Worm (Caenorhabditis elegans) whole organism, midembryonic: Measurements from ENCODE around the gene lgc-33.
"Not testable (repeated sequence)": the region's sequence is repeated elsewhere in the genome, so short reads cannot be mapped to it uniquely, and the experiment has no call there.

Source experiments
- T22C8.4 ChIP-seq: fragments of 200-800 bp; sonication (Bioruptor generic); IDR thresholded peaks from 2 replicates; pipeline ENCODE4 v1.3.6; 2022; ENCODE audit warnings: missing genetic modification characterization, missing compliant biosample characterization
- cog-1 ChIP-seq: sonication (generic microtip); optimal IDR thresholded peaks from 2 replicates; lab custom pipeline; 2016; ENCODE audit warnings: missing genetic modification characterization, missing compliant biosample characterization
- flt-1 ChIP-seq: fragments of 200-800 bp; sonication (Bioruptor generic); IDR thresholded peaks from 2 replicates; pipeline ENCODE4 v1.3.6; 2022; ENCODE audit warnings: missing genetic modification characterization, missing compliant biosample characterization
- klf-2 ChIP-seq: fragments of 200-800 bp; sonication (Bioruptor generic); conservative IDR thresholded peaks from 2 replicates; pipeline ENCODE4 v1.3.6; 2022; ENCODE audit warnings: missing genetic modification reagents, missing genetic modification characterization, missing compliant biosample characterization
- med-1 ChIP-seq: sonication (generic microtip); optimal IDR thresholded peaks from 2 replicates; lab custom pipeline; 2017; ENCODE audit warnings: missing genetic modification characterization, mild to moderate bottlenecking, missing compliant biosample characterization, antibody characterized with exemption, missing genetic modification reagents; ENCODE audit not compliant: insufficient read depth
- ref-1 ChIP-seq: fragments of 200-800 bp; sonication (Bioruptor generic); conservative IDR thresholded peaks from 2 replicates; pipeline ENCODE4 v1.3.6; 2022; ENCODE audit warnings: missing genetic modification reagents, missing genetic modification characterization, missing compliant biosample characterization
- tab-1 ChIP-seq: fragments of 200-800 bp; sonication (Bioruptor generic); IDR thresholded peaks from 2 replicates; pipeline ENCODE4 v1.3.6; 2022; ENCODE audit warnings: missing genetic modification characterization, missing compliant biosample characterization
- ztf-23 ChIP-seq: fragments of 200-800 bp; sonication (Bioruptor generic); IDR thresholded peaks from 2 replicates; pipeline ENCODE4 v1.3.6; 2022; ENCODE audit warnings: missing genetic modification reagents, missing genetic modification characterization, missing compliant biosample characterization
- ztf-29 ChIP-seq: fragments of 200-800 bp; sonication (Bioruptor generic); IDR thresholded peaks from 2 replicates; pipeline ENCODE4 v1.3.6; 2022; ENCODE audit warnings: missing genetic modification reagents, missing genetic modification characterization, missing compliant biosample characterization

DNA sequence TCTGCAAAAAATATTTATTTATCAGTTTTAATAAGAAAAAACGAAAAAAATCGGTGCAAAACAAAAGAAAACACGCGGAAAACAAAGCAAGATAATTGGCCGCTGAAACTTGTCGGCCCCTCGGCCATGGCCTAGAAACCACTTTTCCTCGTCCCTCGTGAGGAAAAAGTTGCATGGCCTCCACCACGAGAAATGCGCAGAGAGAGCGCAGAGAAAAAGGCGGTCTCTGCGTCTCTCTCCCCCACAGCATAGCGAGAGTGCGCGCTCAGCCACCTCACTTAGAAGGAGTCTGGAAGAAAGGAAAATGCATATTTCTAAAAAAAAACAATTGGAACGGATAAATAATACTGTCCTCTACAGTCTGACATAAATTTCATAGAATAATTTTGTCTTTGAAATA, 32.0 kb upstream of the lgc-33 start:
- 0 out of 2 replicates have a peak, but pooled peaks have one; percentile 65 for TF ChIP-seq tab-1
- TF ChIP-seq T22C8.4 (GFP tag; lab: Robert Waterston, UW); ref-1; cog-1 (tag; lab: Kevin White, UChicago); med-1 (GFP tag; lab: Kevin White, UChicago); ztf-29 (GFP tag; lab: Robert Waterston, UW): not testable (repeated sequence)
- peak; percentile 59; the same call in 1 of the 2 replicates for TF ChIP-seq klf-2 (GFP tag; lab: Robert Waterston, UW)
- TF ChIP-seq flt-1 (GFP tag; lab: Robert Waterston, UW), result peak; percentile 71; the same call in 1 of the 2 replicates
- peak; percentile 74 for TF ChIP-seq ztf-23 (GFP tag; lab: Robert Waterston, UW)
